Fruit fly (Drosophila melanogaster) whole organism, pupa: ENCODE data around the gene CG5614.

ENCODE experiments used
- CG10348 ChIP-seq: fragments of 200-800 bp; sonication (Bioruptor generic); IDR thresholded peaks from 2 replicates; pipeline ENCODE4 v1.3.6; 2022; ENCODE audit warnings: missing biosample characterization, missing genetic modification characterization
- CG12605 ChIP-seq: fragments of 200-800 bp; sonication (Bioruptor generic); IDR thresholded peaks from 2 replicates; pipeline ENCODE4 v1.3.6; 2022; ENCODE audit warnings: missing biosample characterization, missing genetic modification characterization
- CG13204 ChIP-seq: fragments of 200-800 bp; sonication (Bioruptor generic); optimal IDR thresholded peaks from 2 replicates; lab custom pipeline; 2018; ENCODE audit warnings: missing biosample characterization, mild to moderate bottlenecking, missing genetic modification characterization, moderate library complexity
- CG14655 ChIP-seq: fragments of 200-800 bp; sonication (Bioruptor generic); optimal IDR thresholded peaks from 3 replicates; lab custom pipeline; 2017; ENCODE audit warnings: mild to moderate bottlenecking, missing biosample characterization, missing genetic modification reagents, missing genetic modification characterization
- CG15710 ChIP-seq: fragments of 200-800 bp; sonication (Bioruptor generic); optimal IDR thresholded peaks from 2 replicates; lab custom pipeline; 2018; ENCODE audit warnings: missing biosample characterization, mild to moderate bottlenecking, missing genetic modification characterization, moderate library complexity
- CG17806 ChIP-seq: fragments of 200-800 bp; sonication (Bioruptor generic); optimal IDR thresholded peaks from 2 replicates; lab custom pipeline; 2018; ENCODE audit warnings: missing biosample characterization, mild to moderate bottlenecking, missing genetic modification characterization, moderate library complexity
- CG32121 ChIP-seq: fragments of 200-800 bp; sonication (Bioruptor generic); IDR thresholded peaks from 2 replicates; pipeline ENCODE4 v1.3.6; 2022; ENCODE audit warnings: missing biosample characterization, missing genetic modification characterization
- CG34367 ChIP-seq: fragments of 200-800 bp; sonication (Bioruptor generic); optimal IDR thresholded peaks from 2 replicates; lab custom pipeline; 2018; ENCODE audit warnings: missing biosample characterization, mild to moderate bottlenecking, missing genetic modification characterization
- CG4496 ChIP-seq: fragments of 200-800 bp; sonication (Bioruptor generic); IDR thresholded peaks from 3 replicates; pipeline ENCODE4 v1.3.6; 2022; ENCODE audit warnings: missing biosample characterization, missing genetic modification characterization
- CG8159 ChIP-seq: fragments of 200-800 bp; sonication (Bioruptor generic); optimal IDR thresholded peaks from 3 replicates; lab custom pipeline; 2018; ENCODE audit warnings: missing biosample characterization, mild to moderate bottlenecking, missing genetic modification characterization, moderate library complexity
- CG8301 ChIP-seq: fragments of 200-800 bp; sonication (Bioruptor generic); optimal IDR thresholded peaks from 2 replicates; lab custom pipeline; 2018; ENCODE audit warnings: missing biosample characterization, mild to moderate bottlenecking, missing genetic modification characterization
- CG9948 ChIP-seq: fragments of 200-800 bp; sonication (Bioruptor generic); optimal IDR thresholded peaks from 2 replicates; lab custom pipeline; 2018; ENCODE audit warnings: missing biosample characterization, mild to moderate bottlenecking, missing genetic modification characterization, moderate library complexity
- D1 ChIP-seq: fragments of 200-800 bp; sonication (Bioruptor generic); optimal IDR thresholded peaks from 2 replicates; lab custom pipeline; 2018; ENCODE audit warnings: missing biosample characterization, mild to moderate bottlenecking, missing genetic modification characterization, moderate library complexity
- EcR ChIP-seq: fragments of 200-800 bp; sonication (Bioruptor generic); optimal IDR thresholded peaks from 3 replicates; lab custom pipeline; 2019; ENCODE audit warnings: missing biosample characterization, missing genetic modification characterization, mild to moderate bottlenecking, moderate library complexity, missing genetic modification reagents
- Ets98B ChIP-seq: fragments of 200-800 bp; sonication (Bioruptor generic); IDR thresholded peaks from 2 replicates; pipeline ENCODE4 v1.3.6; 2022; ENCODE audit warnings: missing biosample characterization, missing genetic modification characterization
- Pif1A ChIP-seq: fragments of 200-800 bp; sonication (Bioruptor generic); optimal IDR thresholded peaks from 3 replicates; lab custom pipeline; 2016; ENCODE audit warnings: missing biosample characterization, missing genetic modification characterization
- Pif1B ChIP-seq: fragments of 200-800 bp; sonication (Bioruptor generic); optimal IDR thresholded peaks from 3 replicates; lab custom pipeline; 2016; ENCODE audit warnings: missing biosample characterization, missing genetic modification characterization
- Snoo ChIP-seq: fragments of 200-800 bp; sonication (Bioruptor generic); optimal IDR thresholded peaks from 3 replicates; lab custom pipeline; 2017; ENCODE audit warnings: missing biosample characterization, mild to moderate bottlenecking, missing genetic modification characterization, inconsistent platforms
- fd96Ca ChIP-seq: fragments of 200-800 bp; sonication (Bioruptor generic); IDR thresholded peaks from 3 replicates; pipeline ENCODE4 v1.3.6; 2022; ENCODE audit warnings: missing biosample characterization, missing genetic modification characterization
- gl ChIP-seq: fragments of 200-800 bp; sonication (Bioruptor generic); optimal IDR thresholded peaks from 2 replicates; lab custom pipeline; 2018; ENCODE audit warnings: missing biosample characterization, mild to moderate bottlenecking, missing genetic modification characterization
- rn ChIP-seq: fragments of 200-800 bp; sonication (Bioruptor generic); IDR thresholded peaks from 2 replicates; pipeline ENCODE4 v1.3.6; 2022; ENCODE audit warnings: missing biosample characterization, missing genetic modification characterization

CG5614 gene

DNA sequence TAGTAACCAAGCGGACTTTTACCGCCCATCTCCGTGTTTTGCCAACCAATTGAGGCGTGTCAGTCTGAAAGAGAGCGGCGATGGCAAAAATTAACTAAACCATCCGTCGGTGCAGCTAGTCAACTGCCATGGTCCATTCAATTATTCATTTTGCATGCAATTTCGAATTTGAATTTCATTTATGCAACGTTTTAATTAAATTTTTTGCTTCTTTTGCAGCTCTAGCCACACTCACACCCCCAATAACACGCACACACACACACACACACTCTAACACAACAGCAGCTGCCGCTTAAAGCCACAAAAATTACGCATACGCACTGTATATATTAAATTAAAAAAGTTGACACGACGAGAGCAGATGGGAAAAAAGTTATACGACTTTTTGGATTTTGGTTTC, 10.7 kb upstream of the CG5614 start:
- TF ChIP-seq CG8159 (tag; lab: Kevin White, UChicago) (no peak), CG4496 (no peak), fd96Ca (GFP tag; lab: Robert Waterston, UW) (no peak), CG12605 (GFP tag; lab: Robert Waterston, UW) (no peak), EcR (no peak), CG10348 (GFP tag; lab: Robert Waterston, UW) (no peak), CG17806 (tag; lab: Kevin White, UChicago) (no peak)

DNA sequence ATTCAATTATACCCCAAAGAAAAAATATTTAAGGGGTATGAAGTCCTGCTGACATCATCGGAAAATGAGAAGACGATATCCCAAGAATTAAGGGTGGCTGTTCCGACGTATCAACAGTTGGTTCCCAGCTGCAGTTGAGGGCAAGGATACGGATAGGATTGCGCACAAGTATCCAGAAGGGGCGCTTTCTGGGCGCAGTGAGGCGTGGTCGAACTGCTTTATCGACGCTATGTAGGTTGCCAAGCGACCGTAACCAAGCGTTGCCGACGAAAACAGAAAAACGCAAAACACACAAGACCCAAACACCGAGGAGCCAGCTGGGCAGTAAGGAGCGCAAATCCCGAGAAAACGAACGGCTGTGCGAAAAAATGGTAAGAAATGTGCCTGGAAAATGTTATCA, 5.5 kb upstream of the CG5614 start, which contains the start of gene Ttc26:
Gene Ttc26 (plus strand): TSS at position 289 of the 400 bp plus-strand sequence.
- no peak for TF ChIP-seq EcR
- TF ChIP-seq CG32121 (GFP tag; lab: Robert Waterston, UW): no peak
- no peak for TF ChIP-seq CG34367 (tag; lab: Kevin White, UChicago)
- no peak for TF ChIP-seq CG12605 (GFP tag; lab: Robert Waterston, UW)
- TF ChIP-seq CG14655 (GFP tag; lab: Kevin White, UChicago): no peak
- TF ChIP-seq D1 (tag; lab: Kevin White, UChicago): no peak
- no peak for TF ChIP-seq CG8301 (tag; lab: Kevin White, UChicago)
- TF ChIP-seq rn: no peak
- TF ChIP-seq CG4496: no peak
- no peak for TF ChIP-seq CG15710
- no peak for TF ChIP-seq Pif1B (GFP tag; lab: Kevin White, UChicago)
- no peak for TF ChIP-seq Snoo (tag; lab: Kevin White, UChicago)
- no peak for TF ChIP-seq CG13204
- no peak for TF ChIP-seq CG8159 (tag; lab: Kevin White, UChicago)
- TF ChIP-seq Pif1A (GFP tag; lab: Kevin White, UChicago): no peak
- TF ChIP-seq fd96Ca (GFP tag; lab: Robert Waterston, UW): no peak

DNA sequence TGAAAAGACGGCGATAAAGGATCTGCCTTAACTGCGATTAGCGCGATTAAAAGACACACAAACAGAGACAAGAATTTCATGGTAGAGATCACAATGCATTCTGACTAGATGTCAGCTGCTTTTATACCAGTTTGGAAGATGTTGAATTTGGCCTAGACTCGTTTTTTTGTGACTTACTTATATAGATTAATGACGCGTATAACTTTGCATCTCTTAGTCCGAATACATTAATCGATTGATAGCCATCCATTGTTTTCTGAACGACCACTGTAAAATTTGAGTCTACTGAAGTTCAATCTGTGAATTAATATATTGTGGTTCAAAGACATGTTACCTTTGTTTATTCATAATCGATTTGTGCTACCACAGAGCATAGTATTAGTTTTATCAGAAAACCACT, 4.4 kb upstream of the CG5614 start, which contains the start of gene CG45207:
Gene CG45207 (minus strand): TSS at position 101 of the 400 bp plus-strand sequence.
- TF ChIP-seq EcR: no peak
- no peak for TF ChIP-seq CG15710

DNA sequence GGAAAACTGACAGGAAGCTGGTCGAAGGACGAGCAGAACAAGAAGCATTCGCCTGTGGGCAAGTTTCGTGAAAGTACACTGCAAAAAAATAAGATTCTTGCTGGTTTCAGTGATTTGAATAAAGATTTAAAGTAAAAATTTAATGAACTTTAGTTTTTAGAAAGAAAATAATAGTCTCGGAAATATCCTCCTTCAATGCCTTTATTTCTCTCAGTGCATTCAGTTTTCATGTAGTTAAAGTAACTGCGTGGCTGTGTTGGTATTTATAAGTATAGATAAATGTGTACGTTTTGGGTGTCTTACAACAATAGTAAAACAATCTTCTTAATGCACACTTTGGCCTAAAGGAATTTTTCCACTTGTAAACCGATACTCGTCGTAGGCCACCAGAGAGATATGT, 4.7 kb downstream of the CG5614 start:
- TF ChIP-seq Pif1B (GFP tag; lab: Kevin White, UChicago): no peak
- TF ChIP-seq Snoo (tag; lab: Kevin White, UChicago): no peak
- no peak for TF ChIP-seq CG14655 (GFP tag; lab: Kevin White, UChicago)
- no peak for TF ChIP-seq CG10348 (GFP tag; lab: Robert Waterston, UW)
- TF ChIP-seq CG13204: no peak
- TF ChIP-seq rn: no peak
- no peak for TF ChIP-seq CG9948 (tag; lab: Kevin White, UChicago)

DNA sequence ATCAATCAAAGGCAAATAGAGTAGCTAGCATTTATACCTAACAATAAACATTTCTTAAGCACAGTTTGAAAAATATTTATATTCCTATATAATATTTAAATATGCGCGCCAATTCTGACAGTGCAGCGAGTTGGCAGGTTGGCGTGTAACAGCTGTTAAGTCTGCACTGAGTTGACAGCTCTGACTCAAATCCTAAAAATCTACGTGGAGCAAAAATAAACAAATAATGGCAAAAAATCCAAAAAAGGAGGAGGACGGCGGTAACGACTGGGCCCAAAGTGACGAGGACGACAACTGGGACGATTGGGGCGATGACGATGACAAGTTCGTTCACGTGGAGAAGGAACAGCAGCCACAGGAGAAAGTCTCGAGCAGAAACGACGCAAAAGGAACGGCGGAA, 6.9 kb downstream of the CG5614 start, which contains the start of gene CG9590:
Gene CG9590 (plus strand): TSS at position 166 of the 400 bp plus-strand sequence.
- no peak for TF ChIP-seq CG17806 (tag; lab: Kevin White, UChicago)

DNA sequence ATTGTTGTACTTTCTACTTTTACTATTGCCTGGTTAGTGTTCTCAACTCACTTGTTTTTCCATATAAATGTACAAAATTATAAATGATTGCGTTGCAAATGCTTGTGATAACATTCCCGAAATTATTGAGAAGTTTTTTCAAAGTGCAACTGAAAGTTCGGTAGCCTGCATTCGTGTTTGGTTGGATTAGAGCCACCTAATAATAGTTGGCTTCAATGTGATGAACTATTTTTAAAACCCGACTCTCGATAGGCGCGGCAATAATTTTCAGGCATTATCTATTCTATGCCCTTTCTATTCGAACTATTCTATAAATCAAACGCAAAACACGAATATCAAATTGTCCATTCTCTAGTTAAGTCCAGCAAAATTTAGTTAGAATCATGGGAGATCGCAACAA, 8.6 kb downstream of the CG5614 start, which contains the start of gene Uros2:
Gene Uros2 (plus strand): TSS at position 301 of the 400 bp plus-strand sequence.
- no peak for TF ChIP-seq CG13204

DNA sequence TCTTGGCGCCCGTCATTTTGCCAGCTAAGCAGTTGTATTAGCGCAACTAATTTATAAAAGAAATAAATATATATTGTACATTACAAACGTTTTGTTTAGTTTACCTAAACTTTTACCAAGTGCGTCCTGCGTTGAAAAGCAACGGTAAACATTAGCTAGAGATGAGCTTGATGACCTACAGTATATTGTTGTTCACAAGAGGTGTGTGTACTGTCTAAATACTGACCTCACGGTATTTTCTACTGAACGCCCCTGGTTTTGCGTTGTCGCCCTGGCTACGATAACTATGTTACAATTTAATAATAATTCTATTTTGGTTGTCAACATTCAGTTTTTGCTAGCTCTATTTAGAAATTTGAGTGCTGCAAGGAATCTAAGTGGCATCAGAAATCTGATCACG, 12.8 kb downstream of the CG5614 start, which contains the start of gene Acyp2:
Gene Acyp2 (plus strand): TSS at position 262 of the 400 bp plus-strand sequence.
- TF ChIP-seq CG10348 (GFP tag; lab: Robert Waterston, UW) (no peak), EcR (no peak), D1 (tag; lab: Kevin White, UChicago) (no peak), CG8159 (tag; lab: Kevin White, UChicago) (no peak), Ets98B (GFP tag; lab: Robert Waterston, UW) (no peak), Pif1B (GFP tag; lab: Kevin White, UChicago) (no peak), CG14655 (GFP tag; lab: Kevin White, UChicago) (no peak), CG34367 (tag; lab: Kevin White, UChicago) (no peak), CG8301 (tag; lab: Kevin White, UChicago) (no peak), CG32121 (GFP tag; lab: Robert Waterston, UW) (no peak), Snoo (tag; lab: Kevin White, UChicago) (no peak), Pif1A (GFP tag; lab: Kevin White, UChicago) (no peak), rn (no peak), CG4496 (no peak), CG13204 (no peak), CG17806 (tag; lab: Kevin White, UChicago) (no peak), CG12605 (GFP tag; lab: Robert Waterston, UW) (no peak), CG15710 (no peak), CG9948 (tag; lab: Kevin White, UChicago) (no peak), gl (no peak)

DNA sequence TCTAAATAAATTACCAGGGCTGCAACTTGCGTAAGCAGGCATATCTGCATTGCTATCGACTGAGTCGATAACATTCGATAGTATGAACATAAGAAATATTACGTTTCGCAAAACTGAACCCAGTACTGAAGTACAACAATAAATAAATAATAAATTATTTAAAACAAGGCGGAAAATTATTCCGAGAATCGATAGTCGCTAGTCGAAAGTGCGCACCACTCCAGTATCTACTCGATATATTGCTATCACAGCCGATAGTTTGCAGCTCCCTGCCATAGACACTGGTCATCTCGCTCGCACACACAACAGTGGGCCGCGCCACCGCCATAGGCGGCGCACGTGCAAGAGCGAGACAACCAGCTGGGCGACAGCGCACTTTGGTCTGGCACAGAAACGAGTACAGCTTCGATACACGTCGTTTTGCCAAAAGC, 13.8 kb downstream of the CG5614 start, which contains the start of gene nsl1:
Gene nsl1 (plus strand): TSS at position 411 of the 431 bp plus-strand sequence.
- TF ChIP-seq CG8159 (tag; lab: Kevin White, UChicago) (peak; percentile 34), CG9948 (tag; lab: Kevin White, UChicago) (no peak), gl (peak; percentile 56), CG34367 (tag; lab: Kevin White, UChicago) (peak; percentile 4), fd96Ca (GFP tag; lab: Robert Waterston, UW) (peak; percentile 39; the same call in 1 of the 3 replicates), CG4496 (peak; percentile 72; the same call in 2 of the 3 replicates), rn (0 out of 2 replicates have a peak, but pooled peaks have one; percentile 18), Pif1B (GFP tag; lab: Kevin White, UChicago) (peak; percentile 63), Snoo (tag; lab: Kevin White, UChicago) (peak; percentile 58), D1 (tag; lab: Kevin White, UChicago) (no peak), EcR (no peak), CG17806 (tag; lab: Kevin White, UChicago) (no peak), CG15710 (peak; percentile 31), CG14655 (GFP tag; lab: Kevin White, UChicago) (no peak), CG32121 (GFP tag; lab: Robert Waterston, UW) (no peak), Ets98B (GFP tag; lab: Robert Waterston, UW) (peak; percentile 51), CG12605 (GFP tag; lab: Robert Waterston, UW) (0 out of 2 replicates have a peak, but pooled peaks have one; percentile 22)
